Worm (Caenorhabditis elegans) whole organism, L2 larva: ENCODE results near the gene R11E3.19.

Source experiments
- R02D3.7 ChIP-seq: fragments of 150-350 bp; optimal IDR thresholded peaks from 2 replicates; lab custom pipeline; 2014; ENCODE audit warnings: missing biosample characterization, missing genetic modification characterization
- aly-2 ChIP-seq: fragments of 150-350 bp; optimal IDR thresholded peaks from 2 replicates; lab custom pipeline; 2014; ENCODE audit warnings: missing biosample characterization, missing genetic modification characterization
- ama-1 ChIP-seq: fragments of 150-350 bp; optimal IDR thresholded peaks from 2 replicates; lab custom pipeline; 2018; ENCODE audit warnings: inconsistent platforms
- blmp-1 ChIP-seq: sonication (generic microtip); optimal IDR thresholded peaks from 2 replicates; lab custom pipeline; 2017; ENCODE audit warnings: missing genetic modification characterization, mild to moderate bottlenecking, missing compliant biosample characterization, antibody characterized with exemption, moderate library complexity; ENCODE audit not compliant: insufficient read depth
- crh-2 ChIP-seq: sonication (generic microtip); optimal IDR thresholded peaks from 2 replicates; lab custom pipeline; 2017; ENCODE audit warnings: missing biosample characterization, missing genetic modification characterization
- fos-1 ChIP-seq: fragments of 150-350 bp; optimal IDR thresholded peaks from 2 replicates; lab custom pipeline; 2014; ENCODE audit warnings: missing biosample characterization, missing genetic modification characterization
- nhr-129 ChIP-seq: fragments of 150-350 bp; optimal IDR thresholded peaks from 2 replicates; lab custom pipeline; 2014; ENCODE audit warnings: missing biosample characterization, missing genetic modification characterization
- nhr-21 ChIP-seq: fragments of 150-350 bp; optimal IDR thresholded peaks from 2 replicates; lab custom pipeline; 2014; ENCODE audit warnings: missing biosample characterization, missing genetic modification characterization
- nhr-237 ChIP-seq: fragments of 150-350 bp; optimal IDR thresholded peaks from 2 replicates; lab custom pipeline; 2014; ENCODE audit warnings: missing biosample characterization, missing genetic modification characterization
- snpc-4 ChIP-seq: fragments of 150-350 bp; optimal IDR thresholded peaks from 2 replicates; lab custom pipeline; 2014; ENCODE audit warnings: missing biosample characterization, missing genetic modification characterization
- unc-62 ChIP-seq: fragments of 150-350 bp; optimal IDR thresholded peaks from 2 replicates; lab custom pipeline; 2014; ENCODE audit warnings: missing biosample characterization, missing genetic modification reagents, missing genetic modification characterization

DNA sequence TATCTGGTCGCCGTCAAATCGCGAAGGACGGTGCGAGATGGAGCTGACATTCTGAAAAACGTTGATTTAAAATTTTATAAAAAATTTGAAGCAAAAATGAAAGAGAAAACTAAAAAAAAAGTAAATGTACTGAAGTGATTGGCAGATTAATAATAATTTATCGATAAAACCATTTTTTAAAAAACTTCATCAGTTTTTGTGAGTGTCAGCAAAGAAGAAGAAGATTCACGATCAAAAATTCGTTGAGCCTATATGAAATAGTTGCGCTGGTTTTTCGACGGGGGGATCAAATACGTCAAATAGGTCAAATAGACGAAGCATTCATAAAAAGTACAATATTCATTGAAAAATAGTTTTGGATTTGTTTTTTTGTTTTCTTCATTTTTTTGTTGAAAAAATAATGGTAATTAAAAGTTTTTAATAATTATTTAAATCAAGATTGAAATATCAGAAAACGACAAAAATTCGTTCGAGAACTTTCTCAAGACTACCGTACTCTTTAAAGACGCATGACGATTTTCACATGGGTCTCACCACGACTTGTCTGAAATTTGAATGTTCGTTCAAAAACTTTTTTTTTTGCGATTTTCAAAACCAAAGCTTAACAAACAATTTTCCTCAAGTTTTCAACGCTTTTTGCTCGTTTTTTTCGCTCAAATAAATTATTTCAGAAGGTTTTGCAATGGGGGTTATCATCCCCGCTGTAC, 15.4 kb downstream of the R11E3.19 start, which contains the start of the genes memi-1 and cyp-31A3:
- TF ChIP-seq blmp-1 (tag; lab: Kevin White, UChicago) (no peak), aly-2 (no peak), nhr-129 (tag; lab: Kevin White, UChicago) (no peak), crh-2 (no peak), ama-1 (lab: Kevin White, UChicago) (no peak), fos-1 (tag; lab: Kevin White, UChicago) (no peak), unc-62 (GFP tag; lab: Kevin White, UChicago) (no peak), nhr-21 (tag; lab: Kevin White, UChicago) (no peak), nhr-237 (tag; lab: Kevin White, UChicago) (no peak), snpc-4 (no peak), R02D3.7 (tag; lab: Kevin White, UChicago) (no peak)
